Fruit fly (Drosophila melanogaster): ENCODE measurements around the gene Msp300.
A peak's percentile ranks its signal among the peaks of the same experiment; 100 is the strongest.

Msp300 gene

DNA sequence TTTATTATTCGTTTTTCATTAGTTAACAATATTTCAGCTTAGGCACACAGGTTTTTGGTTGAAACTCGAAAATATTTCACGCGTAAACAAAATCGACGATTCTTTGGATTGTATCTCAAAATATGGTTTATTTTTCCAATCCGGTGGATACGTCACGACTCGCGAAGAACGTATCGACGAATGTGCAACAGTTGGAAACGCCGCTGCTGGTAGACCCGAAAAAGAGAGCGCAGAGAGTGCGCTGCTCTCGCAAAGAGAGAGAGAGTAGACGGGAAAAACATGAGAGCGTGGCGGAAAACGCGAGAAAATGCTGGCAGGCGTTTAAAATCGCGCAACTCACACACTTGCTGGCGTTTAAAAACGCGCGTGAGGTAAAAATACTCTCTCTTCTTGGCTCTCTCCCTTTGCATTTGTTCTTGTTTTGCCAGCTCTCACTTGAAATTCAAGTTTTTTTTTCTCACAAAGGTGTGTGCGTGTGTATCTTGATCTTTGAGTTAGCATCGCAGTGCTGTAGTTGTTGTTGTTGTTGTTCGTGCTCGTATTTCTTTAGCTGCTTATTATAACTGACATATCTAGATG is 136.6 kb downstream of the Msp300 start (continued):
- TF ChIP-seq Kr (GFP tag; optimal IDR thresholded peaks at IDR 0.05) = no peak
- TF ChIP-seq CG9215 (GFP tag; IDR thresholded peaks at IDR 0.05) = no peak
- TF ChIP-seq CG18619 (GFP tag; optimal IDR thresholded peaks at IDR 0.05) = no peak
- TF ChIP-seq fd96Cb (tag; optimal IDR thresholded peaks at IDR 0.05) = no peak
- TF ChIP-seq seq (GFP tag; IDR thresholded peaks at IDR 0.05) = peak; percentile 37; the same call in 1 of the 2 replicates
- peak; percentile 20 for TF ChIP-seq CG13624 (GFP tag; optimal IDR thresholded peaks at IDR 0.05)
- TF ChIP-seq Gsc (GFP tag; IDR thresholded peaks at IDR 0.05) = no peak
- peak; percentile 61 for TF ChIP-seq nom (GFP tag; optimal IDR thresholded peaks at IDR 0.05)
- no peak for TF ChIP-seq nerfin-2 (GFP tag; IDR thresholded peaks at IDR 0.05; ENCODE audit: partially characterized antibody)
- TF ChIP-seq CG8478 (optimal IDR thresholded peaks at IDR 0.05) = no peak
- TF ChIP-seq pnt (GFP tag; optimal IDR thresholded peaks at IDR 0.05) = no peak
- no peak for TF ChIP-seq tin (GFP tag; optimal IDR thresholded peaks at IDR 0.05)
- TF ChIP-seq knrl (GFP tag; IDR thresholded peaks at IDR 0.05; ENCODE audit: partially characterized antibody) = no peak
- no peak for TF ChIP-seq pfk (GFP tag; optimal IDR thresholded peaks at IDR 0.05)
- no peak for TF ChIP-seq CG13296 (GFP tag; optimal IDR thresholded peaks at IDR 0.05)
- TF ChIP-seq amos (GFP tag; IDR thresholded peaks at IDR 0.05; ENCODE audit: partially characterized antibody) = peak; percentile 10; the same call in 1 of the 2 replicates
- TF ChIP-seq Nf-YB (GFP tag; optimal IDR thresholded peaks at IDR 0.05) = no peak
- TF ChIP-seq dimm (GFP tag; IDR thresholded peaks at IDR 0.05) = no peak
- TF ChIP-seq Xbp1 (GFP tag; optimal IDR thresholded peaks at IDR 0.05) = no peak
- peak; percentile 9 for TF ChIP-seq tap (tag; optimal IDR thresholded peaks at IDR 0.05)
- no peak for TF ChIP-seq CG7372 (GFP tag; IDR thresholded peaks at IDR 0.05)
- peak; percentile 25 for TF ChIP-seq CG4707 (GFP tag; optimal IDR thresholded peaks at IDR 0.05)
- peak; percentile 92 for TF ChIP-seq CG34224 (GFP tag; IDR thresholded peaks at IDR 0.05; ENCODE audit: partially characterized antibody)
- no peak for TF ChIP-seq Sin3A (optimal IDR thresholded peaks at IDR 0.05)
- TF ChIP-seq CG3281 (GFP tag; optimal IDR thresholded peaks at IDR 0.05) = no peak
- no peak for TF ChIP-seq lola (GFP tag; optimal IDR thresholded peaks at IDR 0.05)
- TF ChIP-seq Sry-δ (GFP tag; optimal IDR thresholded peaks at IDR 0.05) = no peak
- TF ChIP-seq onecut (GFP tag; IDR thresholded peaks at IDR 0.05) = peak; percentile 52; the same call in 1 of the 2 replicates
- no peak for TF ChIP-seq CG10209 (GFP tag; optimal IDR thresholded peaks at IDR 0.05)
- TF ChIP-seq pb (GFP tag; optimal IDR thresholded peaks at IDR 0.05) = no peak
- TF ChIP-seq Optix (GFP tag; IDR thresholded peaks at IDR 0.05) = no peak
- TF ChIP-seq Stat92E (GFP tag; optimal IDR thresholded peaks at IDR 0.05) = peak in 1 of 3 experiments; percentile 32
- TF ChIP-seq CG32772 (GFP tag; IDR thresholded peaks at IDR 0.05) = peak; percentile 32; the same call in 1 of the 2 replicates
- no peak for TF ChIP-seq H2.0 (GFP tag; IDR thresholded peaks at IDR 0.05)
- no peak for TF ChIP-seq Dref (GFP tag; IDR thresholded peaks at IDR 0.05)
- no peak for TF ChIP-seq pho (GFP tag; optimal IDR thresholded peaks at IDR 0.05)
- no peak for TF ChIP-seq Dad (GFP tag; optimal IDR thresholded peaks at IDR 0.05)
- TF ChIP-seq CG7928 (GFP tag; optimal IDR thresholded peaks at IDR 0.05) = no peak
- no peak for TF ChIP-seq Ada2b (GFP tag; IDR thresholded peaks at IDR 0.05)
- no peak for TF ChIP-seq CG11456 (GFP tag; IDR thresholded peaks at IDR 0.05)
- TF ChIP-seq Doc2 (GFP tag; IDR thresholded peaks at IDR 0.05) = no peak
- TF ChIP-seq crp (GFP tag; optimal IDR thresholded peaks at IDR 0.05) = no peak
- no peak for TF ChIP-seq CG10959 (GFP tag; IDR thresholded peaks at IDR 0.05)
- no peak for TF ChIP-seq CG16863 (GFP tag; optimal IDR thresholded peaks at IDR 0.05)
- 0 out of 2 replicates have a peak, but pooled peaks have one; percentile 24 for TF ChIP-seq Atf6 (GFP tag; IDR thresholded peaks at IDR 0.05)
- no peak for TF ChIP-seq CG6272 (GFP tag; IDR thresholded peaks at IDR 0.05)
- TF ChIP-seq sim (GFP tag; IDR thresholded peaks at IDR 0.05) = peak; percentile 74
- TF ChIP-seq Antp (GFP tag; optimal IDR thresholded peaks at IDR 0.05) = no peak
- peak in 1 of 2 experiments; percentile 23 for TF ChIP-seq Eip74EF (GFP tag; optimal IDR thresholded peaks at IDR 0.05)
- no peak for TF ChIP-seq Nf-YA (GFP tag; IDR thresholded peaks at IDR 0.05)
- TF ChIP-seq az2 (GFP tag; optimal IDR thresholded peaks at IDR 0.05) = no peak

Data from whole organism, embryonic.